Worm (Caenorhabditis elegans): ENCODE results near the gene C15C8.7.

DNA sequence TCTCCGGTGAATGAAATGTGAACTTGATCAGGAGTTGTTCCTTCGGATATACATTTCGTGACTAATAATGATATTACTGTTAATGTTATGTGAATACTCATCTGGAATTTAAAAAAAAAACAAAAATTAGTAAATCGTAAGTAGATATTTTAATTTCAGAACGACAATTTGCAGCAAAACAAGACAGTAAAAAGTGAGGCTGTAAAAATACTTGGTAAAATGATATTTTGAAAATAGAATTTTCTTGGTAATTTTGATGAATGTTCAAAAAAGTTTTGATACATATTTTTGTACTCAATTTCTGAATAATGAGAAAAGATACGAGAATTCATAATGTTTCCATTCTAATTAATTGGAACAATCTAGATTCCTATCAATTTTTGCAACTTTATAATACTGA, 14.8 kb upstream of the C15C8.7 start, which contains the start of gene papl-1:
- TF ChIP-seq dao-5 (tag; optimal IDR thresholded peaks at IDR 0.05) (no peak), W03F9.2 (tag; optimal IDR thresholded peaks at IDR 0.05) (no peak)

All from whole organism, L4/young adult.